Worm (Caenorhabditis elegans): ENCODE measurements around the gene K07G6.1.

DNA sequence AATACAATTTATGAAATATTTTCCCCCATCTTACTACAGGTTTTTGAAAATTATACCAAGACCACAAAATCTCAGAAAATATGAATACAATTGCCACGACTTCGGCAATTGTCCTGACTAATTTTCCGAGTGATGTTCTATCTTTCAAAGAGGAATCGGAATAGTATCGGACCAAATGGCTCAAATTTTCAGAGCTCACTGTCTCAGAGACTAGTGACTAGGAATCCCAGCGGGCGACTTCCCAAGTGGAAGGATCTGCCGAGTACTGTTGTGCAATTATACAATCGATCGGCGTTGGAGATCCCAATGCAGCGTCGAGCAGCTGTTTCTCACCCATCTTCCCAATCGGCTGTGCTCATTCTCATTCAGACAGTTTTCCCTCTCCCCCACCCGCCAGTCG lies 15.6 kb upstream of the K07G6.1 start, which contains the start of gene F45C12.17:
- no peak for TF ChIP-seq lin-39 (tag; optimal IDR thresholded peaks at IDR 0.05)
- TF ChIP-seq fos-1 (tag; optimal IDR thresholded peaks at IDR 0.05), result no peak
- no peak for TF ChIP-seq ceh-32 (tag; optimal IDR thresholded peaks at IDR 0.05; ENCODE audit: poor library complexity)
- TF ChIP-seq mxl-2 (GFP tag; conservative IDR thresholded peaks at IDR 0.05), result no peak
- no peak for TF ChIP-seq R02D3.7 (tag; optimal IDR thresholded peaks at IDR 0.05)
- no peak for TF ChIP-seq nhr-77 (tag; optimal IDR thresholded peaks at IDR 0.05)
- TF ChIP-seq pha-4 (GFP tag; IDR thresholded peaks at IDR 0.05), result no peak
- no peak for TF ChIP-seq pha-4 (tag; optimal IDR thresholded peaks at IDR 0.05)
- no peak for TF ChIP-seq Y48G9A.11 (GFP tag; IDR thresholded peaks at IDR 0.05)
- no peak for TF ChIP-seq ama-1 (optimal IDR thresholded peaks at IDR 0.05)
- TF ChIP-seq lir-3 (tag; optimal IDR thresholded peaks at IDR 0.05), result no peak
- no peak for TF ChIP-seq ces-1 (GFP tag; optimal IDR thresholded peaks at IDR 0.05)
- no peak for TF ChIP-seq zfp-3 (GFP tag; conservative IDR thresholded peaks at IDR 0.05)

All from whole organism, L4 larva.